Worm (Caenorhabditis elegans) whole organism, L3 larva: ENCODE measurements around the gene luc-7L3.

Experiments
- ama-1 ChIP-seq: fragments of 150-350 bp; optimal IDR thresholded peaks from 2 replicates; lab custom pipeline; 2018
- daf-12 ChIP-seq: fragments of 150-350 bp; optimal IDR thresholded peaks from 2 replicates; lab custom pipeline; 2014; ENCODE audit warnings: missing biosample characterization, missing genetic modification reagents, missing genetic modification characterization
- egl-5 ChIP-seq: fragments of 150-350 bp; optimal IDR thresholded peaks from 2 replicates; lab custom pipeline; 2017; ENCODE audit warnings: missing biosample characterization, missing genetic modification reagents, missing genetic modification characterization, inconsistent platforms
- elt-1 ChIP-seq: fragments of 150-350 bp; optimal IDR thresholded peaks from 2 replicates; lab custom pipeline; 2014; ENCODE audit warnings: missing biosample characterization, missing genetic modification characterization
- fos-1 ChIP-seq: fragments of 150-350 bp; optimal IDR thresholded peaks from 2 replicates; lab custom pipeline; 2014; ENCODE audit warnings: missing biosample characterization, missing genetic modification characterization
- lin-15B ChIP-seq: fragments of 150-350 bp; optimal IDR thresholded peaks from 2 replicates; lab custom pipeline; 2014; ENCODE audit warnings: missing biosample characterization, missing genetic modification characterization
- nhr-12 ChIP-seq: fragments of 150-350 bp; optimal IDR thresholded peaks from 2 replicates; lab custom pipeline; 2014; ENCODE audit warnings: missing biosample characterization, missing genetic modification characterization
- nhr-28 ChIP-seq: fragments of 150-350 bp; optimal IDR thresholded peaks from 2 replicates; lab custom pipeline; 2014; ENCODE audit warnings: missing biosample characterization, missing genetic modification characterization
- pqm-1 ChIP-seq: fragments of 150-350 bp; optimal IDR thresholded peaks from 2 replicates; lab custom pipeline; 2017; ENCODE audit warnings: missing biosample characterization, missing genetic modification characterization, inconsistent platforms
- skn-1 ChIP-seq: fragments of 150-350 bp; optimal IDR thresholded peaks from 2 replicates; lab custom pipeline; 2014; ENCODE audit warnings: missing biosample characterization, missing genetic modification characterization
- unc-62 ChIP-seq: fragments of 150-350 bp; sonication (generic microtip); optimal IDR thresholded peaks from 4 replicates; lab custom pipeline; 2014; ENCODE audit warnings: missing biosample characterization, missing genetic modification reagents, missing genetic modification characterization

- TF ChIP-seq unc-62 (GFP tag; lab: Kevin White, UChicago) (no peak), nhr-12 (tag; lab: Kevin White, UChicago) (no peak), elt-1 (tag; lab: Kevin White, UChicago) (no peak), daf-12 (tag; lab: Kevin White, UChicago) (no peak), egl-5 (tag; lab: Kevin White, UChicago) (no peak), skn-1 (tag; lab: Kevin White, UChicago) (no peak), fos-1 (tag; lab: Kevin White, UChicago) (no peak), ama-1 (no peak), pqm-1 (no peak), nhr-28 (tag; lab: Kevin White, UChicago) (no peak), lin-15B (tag; lab: Kevin White, UChicago) (no peak)
These were observed 3.3 kb upstream of the luc-7L3 start for ce11 chrII:101176-101575.
